Worm (Caenorhabditis elegans) whole organism, L1 larva: Measurements from ENCODE around the gene C13A2.3.

Source experiments
- C34B4.2 ChIP-seq: sonication (generic microtip); optimal IDR thresholded peaks from 2 replicates; lab custom pipeline; 2017; ENCODE audit warnings: mild to moderate bottlenecking, missing genetic modification characterization, missing compliant biosample characterization
- F16B12.6 ChIP-seq: fragments of 150-350 bp; optimal IDR thresholded peaks from 2 replicates; lab custom pipeline; 2014; ENCODE audit warnings: missing biosample characterization, missing genetic modification characterization
- Y116A8C.19 ChIP-seq: sonication (generic microtip); optimal IDR thresholded peaks from 2 replicates; lab custom pipeline; 2016; ENCODE audit warnings: missing compliant biosample characterization, missing genetic modification characterization, borderline replicate concordance
- alr-1 ChIP-seq: fragments of 200-800 bp; sonication (Bioruptor generic); optimal IDR thresholded peaks from 2 replicates; lab custom pipeline; 2018; ENCODE audit warnings: borderline replicate concordance, mild to moderate bottlenecking, missing genetic modification characterization, missing compliant biosample characterization
- ceh-82 ChIP-seq, 3 experiments: fragments of 150-350 bp in 1 of 3; sonication (generic microtip) in 2 of 3; optimal IDR thresholded peaks; 2 replicates each; lab custom pipeline; 2014 to 2017; ENCODE audit warnings: missing biosample characterization in 3 of 3, missing genetic modification characterization in 3 of 3
- ceh-88 ChIP-seq: fragments of 200-800 bp; sonication (Bioruptor generic); IDR thresholded peaks from 2 replicates; pipeline ENCODE4 v1.3.6; 2022; ENCODE audit warnings: missing genetic modification characterization, missing compliant biosample characterization
- ceh-90 ChIP-seq: sonication (generic microtip); optimal IDR thresholded peaks from 2 replicates; lab custom pipeline; 2016; ENCODE audit warnings: missing genetic modification characterization, missing compliant biosample characterization
- efl-1 ChIP-seq, 4 experiments: fragments of 150-350 bp; optimal IDR thresholded peaks in 3 of 4; peaks in 1 of 4; 1 replicate in 1 of 4; 2 replicates in 3 of 4; lab custom pipeline; 2014; ENCODE audit warnings: missing biosample characterization in 2 of 4, missing genetic modification characterization in 2 of 4, missing genetic modification reagents in 2 of 4
- efl-3 ChIP-seq: fragments of 200-800 bp; sonication (Bioruptor generic); optimal IDR thresholded peaks from 2 replicates; lab custom pipeline; 2018; ENCODE audit warnings: mild to moderate bottlenecking, missing genetic modification characterization, missing compliant biosample characterization
- egl-27 ChIP-seq, 2 experiments: fragments of 150-350 bp in 1 of 2; sonication (generic microtip); optimal IDR thresholded peaks; 3 replicates each; lab custom pipeline; 2017 to 2018; ENCODE audit warnings: missing biosample characterization in 2 of 2, missing genetic modification characterization in 2 of 2, missing genetic modification reagents in 2 of 2
- elt-3 ChIP-seq, 6 experiments: fragments of 150-350 bp in 1 of 6; sonication (generic microtip); optimal IDR thresholded peaks; 2 replicates each; lab custom pipeline; 2017 to 2018; ENCODE audit warnings: missing biosample characterization in 6 of 6, missing genetic modification characterization in 6 of 6, inconsistent platforms in 1 of 6
- ets-5 ChIP-seq: fragments of 200-800 bp; sonication (Bioruptor generic); IDR thresholded peaks from 2 replicates; pipeline ENCODE4 v1.3.6; 2022; ENCODE audit warnings: missing genetic modification characterization, missing compliant biosample characterization
- fkh-4 ChIP-seq: sonication (generic microtip); optimal IDR thresholded peaks from 2 replicates; lab custom pipeline; 2016; ENCODE audit warnings: missing compliant biosample characterization, missing genetic modification characterization, borderline replicate concordance
- grh-1 ChIP-seq: fragments of 200-800 bp; sonication (Bioruptor generic); IDR thresholded peaks from 2 replicates; pipeline ENCODE4 v1.3.6; 2022; ENCODE audit warnings: missing genetic modification reagents, missing genetic modification characterization, missing compliant biosample characterization
- hlh-4 ChIP-seq: sonication (generic microtip); optimal IDR thresholded peaks from 2 replicates; lab custom pipeline; 2016; ENCODE audit warnings: mild to moderate bottlenecking, missing genetic modification characterization, missing compliant biosample characterization
- jun-1 ChIP-seq: fragments of 150-350 bp; optimal IDR thresholded peaks from 2 replicates; lab custom pipeline; 2014; ENCODE audit warnings: missing biosample characterization, missing genetic modification reagents, missing genetic modification characterization
- lin-13 ChIP-seq: fragments of 150-350 bp; optimal IDR thresholded peaks from 2 replicates; lab custom pipeline; 2014; ENCODE audit warnings: missing biosample characterization, missing genetic modification reagents, missing genetic modification characterization
- lin-35 ChIP-seq, 2 experiments: fragments of 150-350 bp; optimal IDR thresholded peaks; 2 replicates each; lab custom pipeline; 2014; ENCODE audit warnings: missing biosample characterization in 2 of 2, missing genetic modification characterization in 2 of 2, missing genetic modification reagents in 2 of 2
- lin-39 ChIP-seq: fragments of 150-350 bp; optimal IDR thresholded peaks from 2 replicates; lab custom pipeline; 2014; ENCODE audit warnings: missing biosample characterization, missing genetic modification reagents, missing genetic modification characterization
- lsy-2 ChIP-seq, 2 experiments: fragments of 150-350 bp; optimal IDR thresholded peaks; 2 replicates each; lab custom pipeline; 2014; ENCODE audit warnings: missing biosample characterization in 2 of 2, missing genetic modification characterization in 2 of 2
- mdl-1 ChIP-seq, 2 experiments: fragments of 150-350 bp; optimal IDR thresholded peaks; 2 replicates each; lab custom pipeline; 2014 to 2017; ENCODE audit warnings: missing biosample characterization in 2 of 2, missing genetic modification characterization in 2 of 2, inconsistent platforms in 1 of 2
- nhr-19 ChIP-seq: fragments of 200-800 bp; sonication (Bioruptor generic); conservative IDR thresholded peaks from 2 replicates; pipeline ENCODE4 v1.3.6; 2022; ENCODE audit warnings: missing genetic modification characterization, missing compliant biosample characterization
- nhr-20 ChIP-seq: sonication (generic microtip); optimal IDR thresholded peaks from 2 replicates; lab custom pipeline; 2016; ENCODE audit warnings: mild to moderate bottlenecking, missing genetic modification characterization, missing compliant biosample characterization
- nhr-47 ChIP-seq: sonication (generic microtip); optimal IDR thresholded peaks from 2 replicates; lab custom pipeline; 2016; ENCODE audit warnings: mild to moderate bottlenecking, missing genetic modification characterization, moderate library complexity, missing compliant biosample characterization
- nhr-71 ChIP-seq: sonication (generic microtip); optimal IDR thresholded peaks from 2 replicates; lab custom pipeline; 2016; ENCODE audit warnings: mild to moderate bottlenecking, missing genetic modification characterization, moderate library complexity, missing compliant biosample characterization
- nhr-76 ChIP-seq: sonication (generic microtip); optimal IDR thresholded peaks from 2 replicates; lab custom pipeline; 2017; ENCODE audit warnings: missing biosample characterization, missing genetic modification characterization
- nhr-84 ChIP-seq: sonication (generic microtip); optimal IDR thresholded peaks from 2 replicates; lab custom pipeline; 2017; ENCODE audit warnings: missing biosample characterization, missing genetic modification characterization
- nhr-85 ChIP-seq: sonication (generic microtip); peaks from one replicate; lab custom pipeline; 2016; ENCODE audit warnings: missing genetic modification characterization, inconsistent platforms, missing compliant biosample characterization
- pax-3 ChIP-seq: fragments of 200-800 bp; sonication (Bioruptor generic); optimal IDR thresholded peaks from 2 replicates; lab custom pipeline; 2018; ENCODE audit warnings: mild to moderate bottlenecking, missing genetic modification characterization, moderate library complexity, missing compliant biosample characterization
- rnt-1 ChIP-seq: sonication (generic microtip); optimal IDR thresholded peaks from 2 replicates; lab custom pipeline; 2016; ENCODE audit warnings: mild to moderate bottlenecking, missing genetic modification characterization, moderate library complexity, missing compliant biosample characterization
- skn-1 ChIP-seq: fragments of 150-350 bp; optimal IDR thresholded peaks from 2 replicates; lab custom pipeline; 2014; ENCODE audit warnings: missing biosample characterization, missing genetic modification characterization
- sptf-1 ChIP-seq: fragments of 150-350 bp; optimal IDR thresholded peaks from 2 replicates; lab custom pipeline; 2014; ENCODE audit warnings: missing biosample characterization, missing genetic modification characterization
- swsn-7 ChIP-seq: sonication (generic microtip); optimal IDR thresholded peaks from 2 replicates; lab custom pipeline; 2016; ENCODE audit warnings: missing genetic modification characterization, missing compliant biosample characterization
- tlp-1 ChIP-seq: fragments of 150-350 bp; optimal IDR thresholded peaks from 2 replicates; lab custom pipeline; 2014; ENCODE audit warnings: missing biosample characterization, missing genetic modification characterization
- unc-130 ChIP-seq: fragments of 150-350 bp; optimal IDR thresholded peaks from 2 replicates; lab custom pipeline; 2017; ENCODE audit warnings: missing biosample characterization, missing genetic modification characterization, inconsistent platforms
- xbp-1 ChIP-seq: sonication (generic microtip); optimal IDR thresholded peaks from 2 replicates; lab custom pipeline; 2016; ENCODE audit warnings: missing genetic modification characterization, missing compliant biosample characterization
- zag-1 ChIP-seq: fragments of 150-350 bp; optimal IDR thresholded peaks from 2 replicates; lab custom pipeline; 2014; ENCODE audit warnings: missing biosample characterization, missing genetic modification characterization
- zip-4 ChIP-seq: fragments of 200-800 bp; sonication (Bioruptor generic); optimal IDR thresholded peaks from 2 replicates; lab custom pipeline; 2018; ENCODE audit warnings: mild to moderate bottlenecking, missing genetic modification characterization, moderate library complexity, missing compliant biosample characterization
- ztf-4 ChIP-seq: fragments of 150-350 bp; optimal IDR thresholded peaks from 2 replicates; lab custom pipeline; 2014; ENCODE audit warnings: missing biosample characterization, missing genetic modification characterization

C13A2.3 gene

DNA sequence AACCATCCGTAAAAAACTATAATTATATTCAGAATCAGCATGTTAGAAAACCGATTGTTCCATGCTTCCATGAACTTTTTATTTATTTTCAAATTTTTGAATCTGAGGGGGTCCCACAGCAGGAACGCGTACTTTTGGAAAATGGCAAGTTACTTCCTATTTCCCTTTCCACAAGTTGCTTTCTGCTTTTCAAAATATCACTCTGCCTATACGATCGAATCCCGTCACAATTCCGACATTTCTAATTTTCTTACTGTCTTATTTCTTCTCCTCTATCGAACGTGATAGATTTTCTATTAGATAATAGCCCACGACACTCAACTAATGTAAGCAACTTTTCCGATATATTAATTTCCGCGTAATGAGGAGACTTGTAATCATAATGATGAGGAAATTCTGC is 6.6 kb upstream of the C13A2.3 start, which contains the start of gene C13A2.5:
TSS of gene C13A2.5 (plus strand) at position 301 of the 400 bp plus-strand sequence.
- no peak for TF ChIP-seq Y116A8C.19 (tag; lab: Kevin White, UChicago)
- no peak for TF ChIP-seq efl-3
- no peak for TF ChIP-seq hlh-4 (tag; lab: Kevin White, UChicago)
- no peak for TF ChIP-seq fkh-4
- TF ChIP-seq F16B12.6 (tag; lab: Kevin White, UChicago) = no peak
- no peak for TF ChIP-seq ceh-82 (tag; optimal IDR thresholded peaks at IDR 0.05; lab: Kevin White, UChicago)
- TF ChIP-seq skn-1 = no peak
- TF ChIP-seq nhr-20 (tag; lab: Kevin White, UChicago) = no peak
- no peak for TF ChIP-seq mdl-1 (tag; optimal IDR thresholded peaks at IDR 0.05; lab: Kevin White, UChicago)
- TF ChIP-seq elt-3 (tag; optimal IDR thresholded peaks at IDR 0.05; lab: Kevin White, UChicago) = no peak
- no peak for TF ChIP-seq ets-5
- TF ChIP-seq nhr-47 = no peak
- no peak for TF ChIP-seq swsn-7 (tag; lab: Kevin White, UChicago)
- no peak for TF ChIP-seq ceh-88 (GFP tag; lab: Robert Waterston, UW)
- no peak for TF ChIP-seq lsy-2 (tag; optimal IDR thresholded peaks at IDR 0.05; lab: Kevin White, UChicago)

DNA sequence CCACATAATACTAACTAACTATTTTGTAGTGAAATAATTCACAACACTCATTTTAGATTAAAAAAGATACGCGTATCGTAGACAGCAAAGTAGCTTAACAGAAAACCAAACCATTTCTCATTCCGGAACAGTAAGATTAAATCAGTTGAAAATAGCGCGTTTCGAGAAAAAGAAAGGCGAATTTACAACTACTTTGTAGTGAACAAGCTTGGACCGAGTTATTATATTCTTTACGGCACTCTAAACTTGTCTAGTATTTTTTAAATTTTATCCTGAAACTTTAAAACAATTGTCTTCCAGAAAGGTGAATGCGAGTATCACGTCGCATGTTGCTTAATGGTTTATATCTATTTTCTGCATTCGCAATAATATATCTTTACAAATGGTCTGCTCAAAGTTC is 3.0 kb upstream of the C13A2.3 start, which contains the start of gene C13A2.4:
TSS of gene C13A2.4 (plus strand) at position 301 of the 400 bp plus-strand sequence.
- no peak for TF ChIP-seq mdl-1 (tag; optimal IDR thresholded peaks at IDR 0.05; lab: Kevin White, UChicago)
- no peak for TF ChIP-seq efl-1 (optimal IDR thresholded peaks at IDR 0.05; lab: Kevin White, UChicago)
- TF ChIP-seq efl-1 (GFP tag; optimal IDR thresholded peaks at IDR 0.05 in 1 of 2; lab: Kevin White, UChicago) = peak in 1 of 2 experiments; percentile 23
- no peak for TF ChIP-seq tlp-1
- no peak for TF ChIP-seq egl-27 (tag; optimal IDR thresholded peaks at IDR 0.05; lab: Kevin White, UChicago)
- no peak for TF ChIP-seq nhr-19 (GFP tag; lab: Robert Waterston, UW)
- TF ChIP-seq Y116A8C.19 (tag; lab: Kevin White, UChicago) = no peak

ce11 chrV:7288699-7289098 is 6.6 kb downstream of the C13A2.3 start, which contains the start of gene C13A2.1:
C13A2.1 (plus strand) TSS chrV:7288999.
- TF ChIP-seq lin-13 (GFP tag; lab: Kevin White, UChicago) (no peak), C34B4.2 (tag; lab: Kevin White, UChicago) (no peak), zip-4 (GFP tag; lab: Kevin White, UChicago) (no peak), nhr-76 (tag; lab: Kevin White, UChicago) (no peak), pax-3 (tag; lab: Kevin White, UChicago) (no peak), rnt-1 (no peak), nhr-85 (no peak), alr-1 (tag; lab: Kevin White, UChicago) (no peak), zag-1 (no peak), unc-130 (no peak), jun-1 (tag; lab: Kevin White, UChicago) (no peak), nhr-47 (no peak)

DNA sequence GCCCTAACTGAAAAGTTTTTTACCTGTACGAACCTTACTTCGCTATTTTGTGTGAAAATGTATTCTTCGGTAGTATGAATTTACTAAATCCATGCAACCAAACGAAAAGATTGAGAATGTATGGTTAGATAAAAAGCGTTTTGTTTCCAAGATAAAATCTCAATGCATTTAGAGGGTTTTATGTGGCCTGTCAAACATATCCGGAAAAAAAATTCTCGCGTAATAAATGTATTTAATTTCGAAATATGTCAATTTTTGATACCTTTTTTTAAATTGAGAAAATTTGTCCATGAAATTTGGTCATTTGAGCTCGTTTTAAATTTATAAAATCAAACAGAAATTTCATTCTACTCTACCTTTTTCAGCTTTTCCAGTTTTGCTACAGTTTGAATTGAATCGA is 13.1 kb downstream of the C13A2.3 start, which contains the start of gene F07G11.4:
TSS of gene F07G11.4 (minus strand) at position 101 of the 400 bp plus-strand sequence.
- TF ChIP-seq ztf-4 (no peak), nhr-84 (tag; lab: Kevin White, UChicago) (no peak), ets-5 (no peak), lin-39 (tag; lab: Kevin White, UChicago) (no peak), nhr-71 (tag; lab: Kevin White, UChicago) (no peak), sptf-1 (tag; lab: Kevin White, UChicago) (no peak)

ce11 chrV:7297263-7297662 is 15.1 kb downstream of the C13A2.3 start, which contains the start of gene srj-32:
srj-32 (minus strand) TSS chrV:7297363.
- TF ChIP-seq alr-1 (tag; lab: Kevin White, UChicago) (no peak), lin-35 (GFP tag; optimal IDR thresholded peaks at IDR 0.05; lab: Kevin White, UChicago) (no peak), grh-1 (no peak), ceh-90 (tag; lab: Kevin White, UChicago) (no peak), xbp-1 (tag; lab: Kevin White, UChicago) (no peak)
